Worm (Caenorhabditis elegans): ENCODE measurements around the gene srd-66.

srd-66 gene

ce11 chrIII:1949362-1949761, 33.1 kb downstream of the srd-66 start:
- no peak for TF ChIP-seq lsy-2 (tag; optimal IDR thresholded peaks at IDR 0.05)
- no peak for TF ChIP-seq cnd-1 (tag; optimal IDR thresholded peaks at IDR 0.05)
- no peak for TF ChIP-seq mep-1 (tag; optimal IDR thresholded peaks at IDR 0.05)
- no peak for TF ChIP-seq ces-1 (GFP tag; optimal IDR thresholded peaks at IDR 0.05)
- no peak for TF ChIP-seq drap-1 (GFP tag; optimal IDR thresholded peaks at IDR 0.05)
- no peak for TF ChIP-seq ceh-39 (tag; optimal IDR thresholded peaks at IDR 0.05)
- no peak for TF ChIP-seq flh-1 (GFP tag; optimal IDR thresholded peaks at IDR 0.05)
- TF ChIP-seq sem-2 (GFP tag; optimal IDR thresholded peaks at IDR 0.05): no peak
- TF ChIP-seq ceh-83 (GFP tag; optimal IDR thresholded peaks at IDR 0.05): no peak

ce11 chrIII:1947851-1948250, 34.6 kb downstream of the srd-66 start:
- no peak for TF ChIP-seq nhr-28 (tag; optimal IDR thresholded peaks at IDR 0.05)
- no peak for TF ChIP-seq cnd-1 (tag; optimal IDR thresholded peaks at IDR 0.05)
- TF ChIP-seq lin-13 (tag; optimal IDR thresholded peaks at IDR 0.05): no peak
- no peak for TF ChIP-seq sem-2 (GFP tag; optimal IDR thresholded peaks at IDR 0.05)
- TF ChIP-seq pha-4 (tag; optimal IDR thresholded peaks at IDR 0.05): no peak
- TF ChIP-seq bed-3 (GFP tag; optimal IDR thresholded peaks at IDR 0.05): no peak
- no peak for TF ChIP-seq mep-1 (tag; optimal IDR thresholded peaks at IDR 0.05)
- TF ChIP-seq lin-32 (GFP tag; optimal IDR thresholded peaks at IDR 0.05): no peak
- no peak for TF ChIP-seq ceh-83 (GFP tag; optimal IDR thresholded peaks at IDR 0.05)

ce11 chrIII:1943488-1943887, 39.0 kb downstream of the srd-66 start, which contains the start of gene F53A3.1:
TSS of gene F53A3.1 (minus strand) at chrIII:1943637.
- TF ChIP-seq ceh-43 (GFP tag; optimal IDR thresholded peaks at IDR 0.05): no peak
- no peak for TF ChIP-seq M03D4.4 (tag; optimal IDR thresholded peaks at IDR 0.05)
- no peak for TF ChIP-seq sem-2 (GFP tag; optimal IDR thresholded peaks at IDR 0.05)
- TF ChIP-seq unc-120 (tag; optimal IDR thresholded peaks at IDR 0.05; ENCODE audit: poor library complexity, severe bottlenecking): peak; percentile 53
- TF ChIP-seq hlh-1 (tag; optimal IDR thresholded peaks at IDR 0.05): peak; percentile 65

- peak; percentile 53 for TF ChIP-seq lsy-2 (tag; optimal IDR thresholded peaks at IDR 0.05)
- no peak for TF ChIP-seq drap-1 (GFP tag; optimal IDR thresholded peaks at IDR 0.05)
Measured at ce11 chrIII:1939625-1939988, 42.8 kb downstream of the srd-66 start.

- no peak for TF ChIP-seq ceh-39 (tag; optimal IDR thresholded peaks at IDR 0.05)
- peak; percentile 66 for TF ChIP-seq lsy-2 (tag; optimal IDR thresholded peaks at IDR 0.05)
- TF ChIP-seq pha-4 (tag; optimal IDR thresholded peaks at IDR 0.05): no peak
Measured at ce11 chrIII:1938712-1939624, 43.5 kb downstream of the srd-66 start.

- TF ChIP-seq elt-1 (tag; optimal IDR thresholded peaks at IDR 0.05; ENCODE audit: borderline replicate concordance, insufficient read depth): no peak
- TF ChIP-seq unc-62 (GFP tag; optimal IDR thresholded peaks at IDR 0.05): no peak
- no peak for TF ChIP-seq nhr-28 (tag; optimal IDR thresholded peaks at IDR 0.05)
- peak; percentile 35 for TF ChIP-seq lin-13 (tag; optimal IDR thresholded peaks at IDR 0.05)
- no peak for TF ChIP-seq unc-120 (tag; optimal IDR thresholded peaks at IDR 0.05; ENCODE audit: poor library complexity, severe bottlenecking)
- peak; percentile 69 for TF ChIP-seq lsy-2 (tag; optimal IDR thresholded peaks at IDR 0.05)
Measured at ce11 chrIII:1937879-1938438, 44.5 kb downstream of the srd-66 start.

ce11 chrIII:1934141-1934540, 48.3 kb downstream of the srd-66 start:
- TF ChIP-seq M03D4.4 (tag; optimal IDR thresholded peaks at IDR 0.05) (no peak), lsy-2 (tag; optimal IDR thresholded peaks at IDR 0.05) (no peak), mab-5 (tag; optimal IDR thresholded peaks at IDR 0.05) (no peak), mls-2 (tag; optimal IDR thresholded peaks at IDR 0.05) (no peak), tbx-8 (GFP tag; optimal IDR thresholded peaks at IDR 0.05) (no peak), nhr-2 (tag; optimal IDR thresholded peaks at IDR 0.05) (no peak), mep-1 (tag; optimal IDR thresholded peaks at IDR 0.05) (no peak), zip-8 (tag; optimal IDR thresholded peaks at IDR 0.05) (no peak), ces-1 (GFP tag; optimal IDR thresholded peaks at IDR 0.05) (no peak), nhr-28 (tag; optimal IDR thresholded peaks at IDR 0.05) (no peak), unc-39 (tag; optimal IDR thresholded peaks at IDR 0.05) (no peak), ceh-39 (tag; optimal IDR thresholded peaks at IDR 0.05) (no peak), nhr-12 (tag; optimal IDR thresholded peaks at IDR 0.05) (no peak), lin-13 (tag; optimal IDR thresholded peaks at IDR 0.05) (no peak), lin-32 (GFP tag; optimal IDR thresholded peaks at IDR 0.05) (no peak), blmp-1 (tag; optimal IDR thresholded peaks at IDR 0.05) (no peak)
